Worm (Caenorhabditis elegans) whole organism, L2 larva: ENCODE measurements around the gene fbxa-76.

Source experiments
- dmd-4 ChIP-seq: sonication (generic microtip); optimal IDR thresholded peaks from 2 replicates; lab custom pipeline; 2017; ENCODE audit warnings: missing biosample characterization, missing genetic modification characterization
- elt-1 ChIP-seq: fragments of 150-350 bp; optimal IDR thresholded peaks from 2 replicates; lab custom pipeline; 2014; ENCODE audit warnings: missing biosample characterization, missing genetic modification characterization
- fos-1 ChIP-seq: fragments of 150-350 bp; optimal IDR thresholded peaks from 2 replicates; lab custom pipeline; 2014; ENCODE audit warnings: missing biosample characterization, missing genetic modification characterization
- lin-11 ChIP-seq: fragments of 150-350 bp; sonication (generic microtip); optimal IDR thresholded peaks from 2 replicates; lab custom pipeline; 2014; ENCODE audit warnings: missing biosample characterization, missing genetic modification characterization, inconsistent platforms, mixed read lengths
- lin-39 ChIP-seq: fragments of 150-350 bp; optimal IDR thresholded peaks from 2 replicates; lab custom pipeline; 2014; ENCODE audit warnings: missing biosample characterization, missing genetic modification reagents, missing genetic modification characterization
- mdl-1 ChIP-seq, 2 experiments: fragments of 150-350 bp in 1 of 2; sonication (generic microtip) in 1 of 2; optimal IDR thresholded peaks; 2 replicates each; lab custom pipeline; 2017; ENCODE audit warnings: missing biosample characterization in 2 of 2, missing genetic modification characterization in 2 of 2
- nhr-129 ChIP-seq: fragments of 150-350 bp; optimal IDR thresholded peaks from 2 replicates; lab custom pipeline; 2014; ENCODE audit warnings: missing biosample characterization, missing genetic modification characterization
- nhr-237 ChIP-seq: fragments of 150-350 bp; optimal IDR thresholded peaks from 2 replicates; lab custom pipeline; 2014; ENCODE audit warnings: missing biosample characterization, missing genetic modification characterization
- nhr-6 ChIP-seq: fragments of 150-350 bp; optimal IDR thresholded peaks from 2 replicates; lab custom pipeline; 2014; ENCODE audit warnings: missing biosample characterization, missing genetic modification characterization
- nhr-77 ChIP-seq: fragments of 150-350 bp; optimal IDR thresholded peaks from 2 replicates; lab custom pipeline; 2014; ENCODE audit warnings: missing biosample characterization, missing genetic modification characterization
- skn-1 ChIP-seq: sonication (generic microtip); optimal IDR thresholded peaks from 2 replicates; lab custom pipeline; 2017; ENCODE audit warnings: missing biosample characterization, missing genetic modification characterization
- snpc-4 ChIP-seq: fragments of 150-350 bp; optimal IDR thresholded peaks from 2 replicates; lab custom pipeline; 2014; ENCODE audit warnings: missing biosample characterization, missing genetic modification characterization
- zag-1 ChIP-seq: fragments of 150-350 bp; optimal IDR thresholded peaks from 2 replicates; lab custom pipeline; 2014; ENCODE audit warnings: missing biosample characterization, missing genetic modification characterization
- ztf-11 ChIP-seq: sonication (generic microtip); optimal IDR thresholded peaks from 2 replicates; lab custom pipeline; 2017; ENCODE audit warnings: missing biosample characterization, missing genetic modification characterization

DNA sequence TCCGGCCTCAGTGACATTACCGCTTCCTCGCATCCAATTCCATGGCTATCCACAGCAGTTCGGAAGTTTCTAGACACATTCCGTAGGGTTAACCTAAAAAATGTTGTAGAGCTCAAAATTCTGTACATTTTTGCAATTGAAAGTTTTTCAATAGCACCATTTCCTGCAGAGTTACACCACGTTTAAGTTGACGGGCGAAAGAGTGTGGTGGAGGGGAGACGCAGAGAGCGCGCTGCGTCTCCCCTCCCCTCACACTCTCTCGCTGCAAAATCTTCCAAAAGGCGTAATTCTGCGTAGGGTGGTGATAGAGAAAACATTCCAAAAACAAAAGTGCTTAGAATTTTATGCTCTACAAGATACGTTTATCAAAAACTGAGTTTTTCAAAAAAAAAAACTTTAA lies 626 bp downstream of the fbxa-76 start:
- TF ChIP-seq dmd-4 (tag; lab: Kevin White, UChicago) (no peak), nhr-77 (no peak), zag-1 (tag; lab: Kevin White, UChicago) (no peak), ztf-11 (tag; lab: Kevin White, UChicago) (no peak), snpc-4 (tag; lab: Kevin White, UChicago) (no peak), mdl-1 (tag; optimal IDR thresholded peaks at IDR 0.05; lab: Kevin White, UChicago) (no peak), elt-1 (tag; lab: Kevin White, UChicago) (no peak), nhr-237 (tag; lab: Kevin White, UChicago) (no peak), fos-1 (tag; lab: Kevin White, UChicago) (no peak), lin-11 (tag; lab: Kevin White, UChicago) (no peak), lin-39 (tag; lab: Kevin White, UChicago) (no peak), nhr-6 (tag; lab: Kevin White, UChicago) (no peak), skn-1 (tag; lab: Kevin White, UChicago) (no peak), nhr-129 (no peak)
